ENCODE assay signal across 2 worm cellular contexts in the genomic region with DNA sequence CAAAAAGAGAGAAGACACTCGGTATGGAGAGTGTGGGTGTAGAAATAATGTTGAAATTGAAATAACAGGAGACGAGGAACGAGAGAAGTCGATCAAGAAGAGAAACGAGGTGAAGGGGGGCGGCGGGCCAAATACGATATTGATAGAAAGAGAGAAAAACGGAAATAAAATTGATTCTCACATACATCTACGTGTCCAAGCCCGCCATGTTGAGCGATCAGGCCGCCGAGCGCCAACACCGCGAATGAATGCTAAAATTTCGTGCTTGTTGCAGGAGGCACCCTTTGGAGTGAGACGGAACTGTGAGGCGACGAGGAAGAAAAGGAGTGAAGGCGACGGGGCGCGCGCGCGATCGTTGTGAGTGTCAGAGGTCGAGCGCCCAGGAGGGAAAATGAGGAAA.
TF ChIP-seq lines count a peak whose summit lies in the region.

Gene F46H5.7, minus strand, starts transcription at position 106 of the 400 bp plus-strand sequence.

TF ChIP-seq in whole organism, L4 larva, 104 proteins besides CTCF, POLR2A, EP300 and RAD21 (continued from another document):
- TF ChIP-seq unc-62 (GFP tag; optimal IDR thresholded peaks at IDR 0.05 in 1 of 2; lab: Kevin White, UChicago) (no peak), unc-62 (tag; optimal IDR thresholded peaks at IDR 0.05; lab: Kevin White, UChicago) (no peak), Y105C5A.15 (GFP tag; IDR thresholded peaks at IDR 0.05; lab: Robert Waterston, UW) (no peak), pqm-1 (tag; optimal IDR thresholded peaks at IDR 0.05; lab: Kevin White, UChicago) (peak; percentile 50), snpc-4 (tag; optimal IDR thresholded peaks at IDR 0.05; lab: Kevin White, UChicago) (no peak), skn-1 (tag; optimal IDR thresholded peaks at IDR 0.05; lab: Kevin White, UChicago) (no peak), nhr-28 (tag; optimal IDR thresholded peaks at IDR 0.05; lab: Kevin White, UChicago) (peak; percentile 25), dve-1 (tag; optimal IDR thresholded peaks at IDR 0.05; lab: Kevin White, UChicago; ENCODE audit: insufficient read depth) (no peak), ama-1 (optimal IDR thresholded peaks at IDR 0.05; lab: Kevin White, UChicago) (peak; percentile 10), set-16 (GFP tag; IDR thresholded peaks at IDR 0.05; lab: Robert Waterston, UW) (peak; percentile 77), hlh-11 (tag; optimal IDR thresholded peaks at IDR 0.05; lab: Kevin White, UChicago) (peak; percentile 50), dmd-8 (GFP tag; IDR thresholded peaks at IDR 0.05; lab: Robert Waterston, UW) (no peak), ceh-44 (GFP tag; IDR thresholded peaks at IDR 0.05; lab: Robert Waterston, UW) (no peak), ceh-62 (tag; optimal IDR thresholded peaks at IDR 0.05; lab: Kevin White, UChicago) (no peak), dmd-6 (GFP tag; IDR thresholded peaks at IDR 0.05; lab: Robert Waterston, UW) (peak; percentile 43; the same call in 1 of the 2 replicates), lim-7 (GFP tag; IDR thresholded peaks at IDR 0.05; lab: Robert Waterston, UW) (0 out of 2 replicates have a peak, but pooled peaks have one; percentile 25), mdt-29 (GFP tag; IDR thresholded peaks at IDR 0.05; lab: Robert Waterston, UW) (peak; percentile 33; the same call in 1 of the 2 replicates), F10B5.3 (tag; optimal IDR thresholded peaks at IDR 0.05; lab: Kevin White, UChicago) (no peak), tra-1 (GFP tag; IDR thresholded peaks at IDR 0.05; lab: Robert Waterston, UW) (no peak)

TF ChIP-seq in whole organism, young adult, 124 proteins besides CTCF, POLR2A, EP300 and RAD21 (continued from another document):
- TF ChIP-seq nhr-120 (GFP tag; IDR thresholded peaks at IDR 0.05; lab: Robert Waterston, UW), result no peak
- TF ChIP-seq ceh-91 (GFP tag; IDR thresholded peaks at IDR 0.05; lab: Robert Waterston, UW), result no peak
- peak; percentile 43; the same call in 1 of the 2 replicates for TF ChIP-seq nfyb-1 (GFP tag; IDR thresholded peaks at IDR 0.05; lab: Robert Waterston, UW)
- TF ChIP-seq zim-3 (tag; optimal IDR thresholded peaks at IDR 0.05; lab: Kevin White, UChicago), result no peak
- TF ChIP-seq aptf-3 (GFP tag; IDR thresholded peaks at IDR 0.05; lab: Robert Waterston, UW), result no peak
- TF ChIP-seq sptf-2 (GFP tag; optimal IDR thresholded peaks at IDR 0.05; lab: Kevin White, UChicago), result no peak
- TF ChIP-seq ztf-25 (GFP tag; IDR thresholded peaks at IDR 0.05; lab: Robert Waterston, UW), result no peak
